Fruit fly (Drosophila melanogaster) Kc167 (cell line): ENCODE data around the gene Klp67A.

ENCODE experiments used
- Myc ChIP-seq: fragments of >200 bp; optimal IDR thresholded peaks from 2 replicates; lab custom pipeline; 2017; ENCODE audit warnings: missing external identifiers
- Sin3A ChIP-seq: fragments of >200 bp; optimal IDR thresholded peaks from 2 replicates; lab custom pipeline; 2018; ENCODE audit warnings: missing external identifiers
- h ChIP-seq: fragments of >200 bp; optimal IDR thresholded peaks from 3 replicates; lab custom pipeline; 2018; ENCODE audit warnings: missing external identifiers
- insv ChIP-seq: fragments of >200 bp; optimal IDR thresholded peaks from 3 replicates; lab custom pipeline; 2018; ENCODE audit warnings: missing external identifiers
- psq ChIP-seq: fragments of >200 bp; optimal IDR thresholded peaks from 2 replicates; lab custom pipeline; 2017; ENCODE audit warnings: missing external identifiers
- ttk ChIP-seq: sonication (Bioruptor generic); optimal IDR thresholded peaks from 2 replicates; lab custom pipeline; 2017; ENCODE audit warnings: missing external identifiers

Gene Klp67A

DNA sequence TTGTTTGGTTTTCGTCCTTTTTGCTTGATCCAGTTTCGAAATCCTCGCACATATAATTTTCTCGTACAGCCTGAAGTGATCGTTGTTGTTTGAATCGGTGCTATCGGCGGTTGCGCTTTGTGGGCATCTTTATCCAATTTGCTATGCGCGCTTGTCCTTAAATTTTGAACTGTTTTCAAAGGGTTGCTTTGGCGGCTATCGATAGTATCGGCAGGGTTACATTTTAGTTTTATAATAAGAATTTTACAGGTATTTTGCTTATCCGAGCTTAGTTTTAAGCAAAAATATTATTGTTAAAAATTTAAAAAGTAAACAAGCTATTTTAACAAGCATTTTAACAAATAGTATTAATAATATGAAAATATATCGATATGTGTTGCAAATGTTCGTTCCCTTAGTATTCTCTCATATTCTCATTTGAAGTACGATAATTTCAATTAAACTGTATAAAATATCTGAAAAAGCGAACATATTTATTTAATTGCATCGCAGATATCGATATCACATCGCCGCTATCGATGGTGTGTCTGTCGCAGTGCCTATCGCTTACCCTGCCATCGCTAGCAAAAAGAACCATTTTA, at the start of gene Klp67A, which contains the start of gene CG4452:
TSS of gene Klp67A (minus strand) at position 197 of the 581 bp plus-strand sequence.
TSS of gene CG4452 (plus strand) at position 528 of the 581 bp plus-strand sequence.
- TF ChIP-seq h = no peak
- no peak for TF ChIP-seq ttk (lab: Kevin White, UChicago)
- TF ChIP-seq Myc (lab: Kevin White, UChicago) = no peak
- TF ChIP-seq psq (lab: Kevin White, UChicago) = peak; percentile 70
- TF ChIP-seq Sin3A (lab: Kevin White, UChicago) = no peak
- no peak for TF ChIP-seq insv (lab: Kevin White, UChicago)

DNA sequence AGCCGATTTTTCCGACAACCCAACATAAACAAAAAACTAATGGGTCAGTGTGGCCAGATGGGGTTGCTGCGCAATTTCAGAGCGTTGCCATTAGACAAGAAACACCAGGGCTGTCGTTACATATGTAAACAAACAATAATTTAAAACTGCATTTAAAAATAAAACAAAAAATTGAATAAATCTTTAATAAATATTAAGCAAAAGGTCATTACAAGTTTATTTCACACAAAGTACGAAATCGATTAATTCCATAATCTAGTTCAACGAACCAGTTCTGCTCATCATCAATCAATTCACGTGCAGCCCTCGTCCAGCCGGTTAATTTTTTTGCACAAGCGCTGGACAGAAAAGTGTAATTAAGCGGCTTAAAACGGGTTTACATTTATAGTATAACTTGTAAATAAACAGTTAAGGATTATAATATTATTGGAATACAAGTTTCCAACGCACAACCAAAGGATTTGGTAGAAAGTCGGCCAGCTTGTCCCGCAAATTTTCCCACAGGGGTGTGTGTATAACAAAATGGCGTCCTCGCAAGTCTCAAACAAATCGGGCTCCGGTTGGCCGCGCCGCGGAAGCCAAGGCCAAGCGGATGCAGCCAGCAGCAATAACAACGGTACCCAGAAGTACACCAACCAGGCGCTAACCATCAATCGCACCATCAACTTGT, 44.0 kb upstream of the Klp67A start, which contains the start of the genes CG4022 and Cpsf5:
TSS of gene CG4022 (minus strand) at position 79 of the 670 bp plus-strand sequence.
TSS of gene Cpsf5 (plus strand) at position 285 of the 670 bp plus-strand sequence.
- TF ChIP-seq h (no peak), psq (lab: Kevin White, UChicago) (no peak), ttk (lab: Kevin White, UChicago) (no peak), Sin3A (lab: Kevin White, UChicago) (no peak), insv (lab: Kevin White, UChicago) (no peak), Myc (lab: Kevin White, UChicago) (no peak)

DNA sequence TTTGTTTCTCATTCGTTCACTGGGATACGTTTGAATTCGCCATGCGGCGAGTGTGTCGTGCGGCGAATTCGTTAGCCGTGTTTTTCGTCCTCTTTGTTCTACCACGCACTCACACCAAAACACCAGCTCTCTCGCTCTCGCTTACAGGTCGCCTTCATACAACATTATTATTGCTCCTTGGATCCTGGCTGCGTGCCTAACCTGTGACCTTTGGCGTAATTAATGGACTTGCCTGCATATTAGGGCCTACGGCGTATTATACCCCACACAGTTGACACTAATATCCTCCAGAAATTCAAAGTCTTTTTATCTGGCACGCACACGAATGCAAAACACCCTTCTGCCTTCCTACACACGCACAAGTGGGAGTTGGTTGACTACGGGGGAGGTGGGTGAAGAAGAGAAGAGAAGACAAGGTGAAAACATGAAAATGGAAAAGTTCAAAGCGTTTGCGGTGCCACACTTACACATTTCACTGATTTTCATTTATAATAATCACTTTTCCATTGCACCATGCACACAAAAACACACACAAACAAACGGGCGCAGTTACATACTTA, 43.3 kb upstream of the Klp67A start:
- TF ChIP-seq psq (lab: Kevin White, UChicago) (no peak), h (no peak)

DNA sequence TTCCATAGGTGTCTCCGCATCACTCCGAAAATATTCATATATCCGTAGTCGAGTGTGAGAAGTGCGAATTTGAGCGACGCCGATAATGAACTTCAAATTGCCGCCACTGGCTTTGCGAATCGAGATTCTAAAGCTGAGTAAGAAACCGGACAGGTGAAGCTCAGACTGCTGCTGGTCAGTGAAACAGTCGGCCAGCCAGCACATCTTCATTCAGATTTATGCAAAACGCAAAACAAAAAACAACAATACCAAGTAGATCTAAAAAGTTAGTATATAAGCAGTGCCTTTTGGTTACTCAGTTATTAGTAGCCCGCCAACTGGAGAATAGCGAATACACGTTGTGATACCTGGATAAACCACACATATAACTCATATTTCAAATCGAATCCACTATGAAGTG, 37.7 kb upstream of the Klp67A start, which contains the start of gene Cpr67B:
TSS of gene Cpr67B (plus strand) at position 301 of the 400 bp plus-strand sequence.
- TF ChIP-seq psq (lab: Kevin White, UChicago) = no peak
- TF ChIP-seq Myc (lab: Kevin White, UChicago) = no peak
- no peak for TF ChIP-seq h
- TF ChIP-seq Sin3A (lab: Kevin White, UChicago) = no peak
- no peak for TF ChIP-seq ttk (lab: Kevin White, UChicago)
- TF ChIP-seq insv (lab: Kevin White, UChicago) = no peak

DNA sequence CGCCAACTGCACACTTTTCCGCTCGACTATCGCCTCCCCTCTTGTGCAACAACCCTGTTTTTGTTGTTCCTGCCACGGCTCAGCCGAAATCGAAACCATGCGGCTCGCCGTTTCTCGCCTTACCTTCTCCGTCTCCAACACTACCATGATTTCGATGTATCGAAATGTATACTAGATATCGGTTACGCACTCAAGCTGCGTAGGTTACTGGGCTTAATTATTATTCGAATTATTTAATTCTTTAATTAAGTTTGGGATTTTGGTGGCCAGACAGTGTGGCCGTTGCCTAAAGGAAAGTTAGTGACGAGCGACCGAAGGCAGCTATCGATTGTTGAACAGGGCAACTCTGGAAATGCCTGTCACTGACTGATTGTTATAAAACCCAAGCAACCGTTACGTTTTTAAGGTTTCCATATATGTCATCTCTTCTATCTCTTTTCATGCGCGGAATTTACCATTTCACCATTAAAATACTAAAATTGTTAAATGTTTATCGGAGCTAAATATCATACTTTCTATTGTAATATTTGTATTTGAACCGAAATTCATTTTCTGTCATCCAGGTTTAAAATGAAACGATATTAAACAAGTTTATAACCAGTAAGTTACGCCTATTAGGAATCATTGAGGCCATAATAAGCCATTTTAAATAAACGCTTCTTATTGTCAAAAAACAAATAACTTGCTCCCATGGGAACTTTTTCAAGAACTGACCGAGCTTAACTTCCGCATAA, 35.5 kb upstream of the Klp67A start, which contains the start of gene eIF4E1:
TSS of gene eIF4E1 (minus strand) at position 304 of the 734 bp plus-strand sequence.
- TF ChIP-seq Myc (lab: Kevin White, UChicago) (no peak), ttk (lab: Kevin White, UChicago) (no peak), h (no peak), Sin3A (lab: Kevin White, UChicago) (no peak), psq (lab: Kevin White, UChicago) (no peak), insv (lab: Kevin White, UChicago) (no peak)

DNA sequence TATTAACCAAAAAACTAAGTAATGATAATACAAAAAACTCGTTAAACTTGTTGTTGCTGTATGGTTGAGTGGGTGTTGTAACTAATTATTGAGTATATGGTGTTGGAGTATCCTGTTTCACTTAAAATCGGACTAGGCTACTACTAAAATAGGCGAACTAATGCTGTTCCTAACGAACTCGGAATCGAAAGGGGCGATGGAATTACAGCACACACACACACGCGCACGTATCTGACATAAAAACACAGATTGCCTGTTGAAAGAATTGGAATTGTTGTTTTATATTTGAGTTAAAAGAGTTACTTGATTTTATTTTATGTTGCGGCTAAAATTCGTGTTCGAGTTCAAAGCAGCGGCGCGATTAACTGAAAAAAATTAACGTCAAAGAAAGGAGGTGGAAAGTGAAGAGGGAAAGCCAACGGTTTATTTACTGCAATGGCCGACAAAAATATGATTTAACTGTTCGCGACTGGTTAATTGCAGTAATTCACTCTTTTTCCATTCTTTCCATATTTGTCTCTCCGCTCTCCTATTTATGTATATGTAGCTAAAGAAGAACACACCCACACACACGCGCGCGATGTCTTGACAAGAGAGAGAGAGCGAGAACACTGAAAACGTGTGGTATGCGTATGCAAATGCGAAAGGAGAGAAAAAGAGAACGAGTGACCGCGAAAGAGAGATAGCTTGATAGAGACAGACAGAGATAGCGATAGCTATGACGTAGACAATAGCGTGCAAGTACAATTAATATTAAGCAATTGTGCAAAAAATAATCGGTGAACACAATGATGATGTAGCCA, 34.7 kb upstream of the Klp67A start:
- TF ChIP-seq h (no peak), psq (lab: Kevin White, UChicago) (no peak), Myc (lab: Kevin White, UChicago) (no peak), insv (lab: Kevin White, UChicago) (no peak), Sin3A (lab: Kevin White, UChicago) (no peak), ttk (lab: Kevin White, UChicago) (no peak)

DNA sequence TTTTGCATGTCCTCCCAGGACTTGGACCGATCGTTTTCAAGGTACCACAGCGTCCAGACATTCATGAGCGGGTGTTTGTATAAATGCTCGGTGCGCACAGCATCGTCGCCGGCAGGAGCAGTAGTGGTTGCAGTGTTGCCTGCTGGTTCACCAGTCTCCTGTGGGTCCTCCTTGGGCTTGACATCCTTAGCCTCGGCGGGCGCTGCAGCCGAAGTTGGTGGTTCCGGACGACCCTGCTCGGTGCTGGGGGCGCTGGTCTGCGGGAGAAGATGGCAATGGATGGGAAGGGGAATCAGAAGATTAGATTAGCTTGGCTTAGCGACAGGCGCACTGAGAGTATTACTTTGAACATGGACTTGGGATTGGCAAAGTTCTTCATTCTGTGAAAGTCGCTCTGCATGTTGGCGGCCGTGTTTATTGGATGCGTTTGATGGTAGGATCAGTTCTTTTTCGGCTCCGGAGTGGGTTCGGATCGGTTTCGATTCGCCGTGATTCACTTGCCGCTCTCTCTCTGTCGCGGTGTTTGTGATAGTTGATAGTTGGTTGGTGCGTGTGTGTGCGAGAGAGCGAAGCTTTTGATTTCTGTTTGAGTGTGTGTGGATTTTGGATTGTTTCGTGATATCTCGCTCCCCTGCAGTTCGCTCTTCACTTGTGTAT, 34.0 kb upstream of the Klp67A start:
- TF ChIP-seq Sin3A (lab: Kevin White, UChicago) = no peak
- no peak for TF ChIP-seq ttk (lab: Kevin White, UChicago)
- TF ChIP-seq insv (lab: Kevin White, UChicago) = no peak
- TF ChIP-seq psq (lab: Kevin White, UChicago) = no peak

DNA sequence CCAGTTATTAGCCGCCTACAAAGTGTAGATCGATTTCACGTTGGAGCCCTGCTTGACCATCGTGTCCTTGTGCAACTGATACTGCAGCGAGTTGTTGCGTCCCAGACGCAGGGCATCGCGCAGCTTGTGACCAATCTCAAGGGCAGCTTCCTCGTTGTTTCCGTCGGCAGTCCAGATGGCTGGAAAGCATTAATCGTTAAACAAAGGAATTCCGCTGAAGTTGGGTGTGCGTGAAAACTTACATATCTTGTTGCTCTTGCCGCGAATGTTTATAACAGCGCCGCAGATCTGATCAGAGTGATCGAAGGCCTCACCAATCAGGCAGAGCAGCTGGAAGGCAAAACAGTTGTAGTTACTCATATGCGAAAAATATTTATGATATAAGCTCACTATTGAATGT, 33.0 kb upstream of the Klp67A start:
- TF ChIP-seq Sin3A (lab: Kevin White, UChicago) (no peak), h (no peak), psq (lab: Kevin White, UChicago) (no peak), Myc (lab: Kevin White, UChicago) (no peak), insv (lab: Kevin White, UChicago) (no peak), ttk (lab: Kevin White, UChicago) (no peak)

DNA sequence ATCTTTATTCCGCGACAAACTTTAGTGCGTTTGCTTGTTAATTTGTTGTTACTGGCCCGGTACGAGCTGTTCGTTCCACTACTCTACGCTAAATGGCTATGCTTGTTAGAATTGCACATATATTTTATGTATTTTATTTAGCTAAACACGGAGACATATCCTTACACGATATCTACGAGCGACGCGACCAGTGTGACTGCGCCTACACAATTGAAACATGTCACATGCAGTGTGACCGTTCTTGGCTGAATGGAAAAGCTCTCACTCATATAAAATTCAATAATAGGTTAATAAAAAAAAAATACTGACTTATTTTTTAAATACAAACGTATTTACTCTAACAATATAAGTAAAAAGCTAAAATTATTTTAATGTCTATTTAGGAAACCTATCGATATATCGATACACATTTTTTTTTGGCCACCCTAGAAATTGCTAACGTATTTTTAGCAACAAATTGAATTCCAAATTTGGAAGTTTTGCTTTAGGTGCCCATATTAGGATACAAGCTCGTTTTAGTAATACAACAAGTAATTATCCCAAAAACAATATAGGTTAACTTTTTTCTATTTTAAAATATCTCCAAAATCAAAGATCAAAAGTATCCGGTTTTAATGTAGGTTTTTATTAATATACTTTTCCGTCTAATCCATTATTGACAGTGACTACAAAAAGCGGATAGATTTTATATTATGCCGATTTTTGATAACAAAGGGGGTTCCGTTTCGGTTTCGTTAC, 32.3 kb upstream of the Klp67A start, which contains the start of gene CG4080:
TSS of gene CG4080 (minus strand) at position 215 of the 738 bp plus-strand sequence.
- TF ChIP-seq Sin3A (lab: Kevin White, UChicago) (no peak), Myc (lab: Kevin White, UChicago) (no peak), ttk (lab: Kevin White, UChicago) (no peak), psq (lab: Kevin White, UChicago) (no peak), h (no peak), insv (lab: Kevin White, UChicago) (no peak)
